Fruit fly (Drosophila melanogaster) whole organism, pupa: ENCODE results near the gene Rbsn-5.

Experiments
- CG4496 ChIP-seq: fragments of 200-800 bp; sonication (Bioruptor generic); IDR thresholded peaks from 3 replicates; pipeline ENCODE4 v1.3.6; 2022; ENCODE audit warnings: missing biosample characterization, missing genetic modification characterization
- EcR ChIP-seq: fragments of 200-800 bp; sonication (Bioruptor generic); optimal IDR thresholded peaks from 3 replicates; lab custom pipeline; 2019; ENCODE audit warnings: missing biosample characterization, missing genetic modification characterization, mild to moderate bottlenecking, moderate library complexity, missing genetic modification reagents

DNA sequence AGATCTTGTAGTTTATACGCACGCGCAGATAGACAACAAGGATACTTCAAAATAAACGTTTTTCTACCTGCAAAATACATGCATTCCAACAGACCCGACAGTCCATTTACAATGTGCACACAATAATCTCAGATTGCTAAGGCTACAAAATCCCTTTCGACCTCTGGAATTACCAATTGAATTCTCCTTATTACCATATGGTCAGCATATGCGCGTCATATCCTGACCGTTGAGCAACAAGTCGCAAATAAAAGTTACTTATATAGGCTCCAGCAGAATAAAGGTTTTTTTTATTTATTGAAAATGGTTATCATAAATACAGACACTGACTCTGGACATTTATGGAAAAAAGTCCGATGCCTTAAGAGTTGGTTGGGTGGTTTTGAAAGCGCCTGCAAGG, 49.7 kb downstream of the Rbsn-5 start:
- no peak for TF ChIP-seq EcR (GFP tag; lab: Kevin White, UChicago)
- TF ChIP-seq CG4496 (GFP tag; lab: Robert Waterston, UW) = no peak
